Worm (Caenorhabditis elegans): Measurements from ENCODE around the gene Y11D7A.3.
A peak's percentile ranks its signal among the peaks of the same experiment; 100 is the strongest.

Gene Y11D7A.3

DNA sequence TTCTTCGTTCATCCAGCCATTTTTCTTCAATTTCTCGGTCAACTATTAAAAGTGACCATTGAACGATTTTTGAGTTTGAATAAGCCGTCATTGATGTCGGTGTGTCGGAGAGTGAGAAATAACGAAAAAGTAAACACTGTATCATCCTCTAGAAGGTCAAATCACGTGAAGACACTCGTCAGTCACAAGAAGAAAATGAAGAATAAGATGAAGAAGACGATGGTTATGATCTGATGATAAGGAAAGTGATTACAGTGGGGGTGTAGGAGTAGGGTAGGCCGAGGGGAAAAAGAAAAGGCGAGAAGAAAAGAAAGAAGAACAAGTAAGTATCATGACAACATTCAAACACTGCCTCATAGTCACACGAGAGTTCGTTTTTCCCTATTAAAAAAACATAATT, 34.8 kb upstream of the Y11D7A.3 start (continued):
- TF ChIP-seq ztf-28 (GFP tag; IDR thresholded peaks at IDR 0.05) (no peak), sptf-2 (GFP tag; optimal IDR thresholded peaks at IDR 0.05) (no peak), madf-8 (GFP tag; conservative IDR thresholded peaks at IDR 0.05) (no peak), tlf-1 (GFP tag; optimal IDR thresholded peaks at IDR 0.05) (peak; percentile 14)

- TF ChIP-seq nhr-80 (tag; optimal IDR thresholded peaks at IDR 0.05) (peak; percentile 14), lin-35 (GFP tag; optimal IDR thresholded peaks at IDR 0.05) (no peak), atf-7 (tag; optimal IDR thresholded peaks at IDR 0.05) (no peak), madf-3 (GFP tag; IDR thresholded peaks at IDR 0.05) (0 out of 2 replicates have a peak, but pooled peaks have one; percentile 48), cebp-1 (GFP tag; IDR thresholded peaks at IDR 0.05) (no peak), cebp-1 (tag; optimal IDR thresholded peaks at IDR 0.05) (peak; percentile 58)
Observed at ce11 chrIV:9199148-9199938, 33.5 kb upstream of the Y11D7A.3 start.

DNA sequence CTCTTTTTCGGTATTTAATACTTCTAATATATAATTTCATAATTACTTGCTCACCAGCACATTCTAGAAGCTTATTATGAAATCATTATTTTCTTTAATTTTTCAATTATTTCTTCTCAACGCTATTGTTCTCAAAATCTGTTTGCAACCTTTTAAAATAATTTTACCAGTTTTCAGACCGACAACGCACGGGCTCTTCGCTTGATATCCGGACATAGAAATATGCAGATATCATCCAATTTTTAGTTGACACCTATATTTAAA, 33.0 kb upstream of the Y11D7A.3 start, which contains the start of gene wnk-1:
Gene wnk-1, plus strand, starts transcription at position 165 of the 264 bp plus-strand sequence.
- no peak for TF ChIP-seq chd-7 (tag; optimal IDR thresholded peaks at IDR 0.05)
- no peak for TF ChIP-seq ceh-58 (GFP tag; IDR thresholded peaks at IDR 0.05)
- TF ChIP-seq fkh-3 (tag; optimal IDR thresholded peaks at IDR 0.05): no peak
- no peak for TF ChIP-seq F22D6.2 (tag; optimal IDR thresholded peaks at IDR 0.05)
- no peak for TF ChIP-seq T07F8.4 (tag; optimal IDR thresholded peaks at IDR 0.05)
- TF ChIP-seq ztf-6 (GFP tag; IDR thresholded peaks at IDR 0.05): no peak
- TF ChIP-seq nfya-2 (GFP tag; IDR thresholded peaks at IDR 0.05): no peak
- TF ChIP-seq die-1 (tag; optimal IDR thresholded peaks at IDR 0.05): no peak
- no peak for TF ChIP-seq nfyb-1 (GFP tag; IDR thresholded peaks at IDR 0.05)
- TF ChIP-seq lin-35 (GFP tag; optimal IDR thresholded peaks at IDR 0.05): no peak
- TF ChIP-seq ztf-18 (tag; optimal IDR thresholded peaks at IDR 0.05): no peak
- no peak for TF ChIP-seq sdz-38 (tag; optimal IDR thresholded peaks at IDR 0.05)
- no peak for TF ChIP-seq rcor-1 (GFP tag; IDR thresholded peaks at IDR 0.05)
- TF ChIP-seq nhr-27 (tag; optimal IDR thresholded peaks at IDR 0.05): no peak
- no peak for TF ChIP-seq pha-4 (tag; optimal IDR thresholded peaks at IDR 0.05)
- TF ChIP-seq attf-3 (GFP tag; conservative IDR thresholded peaks at IDR 0.05): no peak
- no peak for TF ChIP-seq ets-4 (GFP tag; optimal IDR thresholded peaks at IDR 0.05)
- TF ChIP-seq B0019.2 (GFP tag; conservative IDR thresholded peaks at IDR 0.05): no peak
- no peak for TF ChIP-seq ceh-79 (tag; optimal IDR thresholded peaks at IDR 0.05)

DNA sequence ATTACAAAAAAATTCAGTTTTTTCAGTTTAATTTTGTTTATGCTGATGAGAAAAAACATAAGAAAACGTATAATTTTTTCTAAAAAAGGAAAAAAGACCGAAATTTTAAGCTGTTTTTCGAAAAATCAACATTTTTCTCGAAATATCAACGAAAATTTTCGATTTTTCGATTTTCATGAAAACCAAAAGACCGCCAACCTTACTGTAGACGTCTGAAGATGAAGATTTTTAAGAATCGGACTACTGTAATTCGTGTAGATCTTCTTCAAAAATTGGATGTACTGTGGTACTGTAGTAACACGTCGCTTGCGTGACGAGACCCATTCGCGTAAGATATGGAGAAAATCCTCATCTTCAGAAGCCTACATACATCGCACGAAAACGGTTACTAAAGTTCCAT, 22.1 kb upstream of the Y11D7A.3 start:
- no peak for TF ChIP-seq somi-1 (GFP tag; optimal IDR thresholded peaks at IDR 0.05)
- TF ChIP-seq B0035.1 (tag; optimal IDR thresholded peaks at IDR 0.05): no peak
- 0 out of 2 replicates have a peak, but pooled peaks have one; percentile 25 for TF ChIP-seq nfyb-1 (GFP tag; IDR thresholded peaks at IDR 0.05)
- TF ChIP-seq ztf-18 (tag; optimal IDR thresholded peaks at IDR 0.05): no peak
- TF ChIP-seq tlf-1 (GFP tag; optimal IDR thresholded peaks at IDR 0.05): no peak
- TF ChIP-seq F37B4.10 (GFP tag; IDR thresholded peaks at IDR 0.05): no peak
- no peak for TF ChIP-seq nhr-80 (tag; optimal IDR thresholded peaks at IDR 0.05)
- TF ChIP-seq lin-26 (GFP tag; IDR thresholded peaks at IDR 0.05): no peak

- TF ChIP-seq ztf-18 (tag; optimal IDR thresholded peaks at IDR 0.05) (no peak), repo-1 (tag; optimal IDR thresholded peaks at IDR 0.05) (no peak), aptf-2 (GFP tag; conservative IDR thresholded peaks at IDR 0.05) (no peak), hrde-1 (tag; optimal IDR thresholded peaks at IDR 0.05; ENCODE audit: borderline replicate concordance) (no peak), rcor-1 (GFP tag; IDR thresholded peaks at IDR 0.05) (no peak), let-526 (GFP tag; IDR thresholded peaks at IDR 0.05) (no peak), die-1 (tag; optimal IDR thresholded peaks at IDR 0.05) (no peak), F57C9.4 (tag; optimal IDR thresholded peaks at IDR 0.05) (no peak), Y95B8A.8 (GFP tag; IDR thresholded peaks at IDR 0.05) (no peak), sdz-38 (tag; optimal IDR thresholded peaks at IDR 0.05) (no peak), hsf-1 (GFP tag; IDR thresholded peaks at IDR 0.05) (no peak), lin-26 (GFP tag; IDR thresholded peaks at IDR 0.05) (no peak), unc-62 (GFP tag; optimal IDR thresholded peaks at IDR 0.05) (no peak), gei-17 (GFP tag; optimal IDR thresholded peaks at IDR 0.05) (no peak), nfya-2 (GFP tag; IDR thresholded peaks at IDR 0.05) (no peak), let-607 (tag; optimal IDR thresholded peaks at IDR 0.05) (no peak)
Observed at ce11 chrIV:9212121-9212520, 20.8 kb upstream of the Y11D7A.3 start, which contains the start of gene C46C2.6. Gene C46C2.6 (plus strand): TSS chrIV:9212421.

Measured in whole organism, young adult.